Fruit fly (Drosophila melanogaster) whole organism, embryonic: ENCODE data around the gene spas.

Experiments
- Adf1 ChIP-seq: fragments of 200-800 bp; sonication (Bioruptor generic); IDR thresholded peaks from 2 replicates; pipeline ENCODE4 v1.3.6; 2022; ENCODE audit warnings: missing biosample characterization, missing genetic modification characterization
- CG10321 ChIP-seq: fragments of 200-800 bp; sonication (Bioruptor generic); IDR thresholded peaks from 2 replicates; pipeline ENCODE4 v1.3.6; 2022; ENCODE audit warnings: missing biosample characterization, missing genetic modification characterization
- CG10959 ChIP-seq: fragments of 200-800 bp; sonication (Bioruptor generic); IDR thresholded peaks from 2 replicates; pipeline ENCODE4 v1.3.6; 2022; ENCODE audit warnings: missing biosample characterization, missing genetic modification characterization
- CG12219 ChIP-seq: fragments of 200-800 bp; sonication (Bioruptor generic); optimal IDR thresholded peaks from 3 replicates; lab custom pipeline; 2018; ENCODE audit warnings: missing biosample characterization, mild to moderate bottlenecking, missing genetic modification characterization
- CG12391 ChIP-seq: fragments of 200-800 bp; sonication (Bioruptor generic); optimal IDR thresholded peaks from 3 replicates; lab custom pipeline; 2018; ENCODE audit warnings: missing biosample characterization, mild to moderate bottlenecking, missing genetic modification characterization, moderate library complexity
- CG1792 ChIP-seq: fragments of 200-800 bp; sonication (Bioruptor generic); optimal IDR thresholded peaks from 2 replicates; lab custom pipeline; 2016; ENCODE audit warnings: missing biosample characterization, missing genetic modification characterization
- CG18262 ChIP-seq: fragments of 200-800 bp; optimal IDR thresholded peaks from 3 replicates; lab custom pipeline; 2019; ENCODE audit warnings: missing biosample characterization, mild to moderate bottlenecking, missing genetic modification characterization, moderate library complexity
- CG2129 ChIP-seq: fragments of 200-800 bp; sonication (Bioruptor generic); IDR thresholded peaks from 2 replicates; pipeline ENCODE4 v1.3.6; 2022; ENCODE audit warnings: missing biosample characterization, missing genetic modification characterization; ENCODE audit not compliant: partially characterized antibody
- CG2678 ChIP-seq: fragments of 200-800 bp; sonication (Bioruptor generic); optimal IDR thresholded peaks from 3 replicates; lab custom pipeline; 2019; ENCODE audit warnings: missing biosample characterization, mild to moderate bottlenecking, missing genetic modification characterization, moderate library complexity
- CG2712 ChIP-seq: fragments of 200-800 bp; optimal IDR thresholded peaks from 3 replicates; lab custom pipeline; 2019; ENCODE audit warnings: missing biosample characterization, mild to moderate bottlenecking, missing genetic modification characterization, moderate library complexity
- CG31224 ChIP-seq: fragments of 200-800 bp; sonication (Bioruptor generic); IDR thresholded peaks from 2 replicates; pipeline ENCODE4 v1.3.6; 2022; ENCODE audit warnings: missing biosample characterization, missing genetic modification characterization
- CG4328 ChIP-seq: fragments of 200-800 bp; sonication (Bioruptor generic); optimal IDR thresholded peaks from 3 replicates; lab custom pipeline; 2017; ENCODE audit warnings: missing biosample characterization, missing genetic modification reagents, missing genetic modification characterization
- CG7556 ChIP-seq: fragments of 200-800 bp; sonication (Bioruptor generic); optimal IDR thresholded peaks from 2 replicates; lab custom pipeline; 2017; ENCODE audit warnings: missing biosample characterization, mild to moderate bottlenecking, missing genetic modification characterization
- CG7745 ChIP-seq: fragments of 200-800 bp; sonication (Bioruptor generic); optimal IDR thresholded peaks from 2 replicates; lab custom pipeline; 2018; ENCODE audit warnings: missing biosample characterization, mild to moderate bottlenecking, missing genetic modification characterization, moderate library complexity
- CG8359 ChIP-seq: fragments of 200-800 bp; sonication (Bioruptor generic); optimal IDR thresholded peaks from 2 replicates; lab custom pipeline; 2017; ENCODE audit warnings: missing biosample characterization, mild to moderate bottlenecking, missing genetic modification characterization, borderline replicate concordance
- Dad ChIP-seq: fragments of 200-800 bp; sonication (Bioruptor generic); optimal IDR thresholded peaks from 3 replicates; lab custom pipeline; 2016; ENCODE audit warnings: missing biosample characterization, missing genetic modification characterization
- Dbx ChIP-seq: fragments of 200-800 bp; sonication (Bioruptor generic); IDR thresholded peaks from 3 replicates; pipeline ENCODE4 v1.3.6; 2022; ENCODE audit warnings: missing biosample characterization, missing genetic modification characterization
- Doc3 ChIP-seq: fragments of 200-800 bp; sonication (Bioruptor generic); IDR thresholded peaks from 3 replicates; pipeline ENCODE4 v1.3.6; 2022; ENCODE audit warnings: missing biosample characterization, missing genetic modification characterization; ENCODE audit not compliant: partially characterized antibody
- E2f1 ChIP-seq: fragments of 200-800 bp; sonication (Bioruptor generic); IDR thresholded peaks from 2 replicates; pipeline ENCODE4 v1.3.6; 2022; ENCODE audit warnings: missing biosample characterization, missing genetic modification characterization
- HLH54F ChIP-seq: fragments of 200-800 bp; sonication (Bioruptor generic); optimal IDR thresholded peaks from 3 replicates; lab custom pipeline; 2016; ENCODE audit warnings: missing biosample characterization, missing genetic modification characterization
- HmgZ ChIP-seq: fragments of 200-800 bp; sonication (Bioruptor generic); optimal IDR thresholded peaks from 2 replicates; lab custom pipeline; 2018; ENCODE audit warnings: missing biosample characterization, mild to moderate bottlenecking, missing genetic modification characterization
- Hmx ChIP-seq: fragments of 200-800 bp; sonication (Bioruptor generic); optimal IDR thresholded peaks from 2 replicates; lab custom pipeline; 2016; ENCODE audit warnings: missing biosample characterization, missing genetic modification characterization
- Hr78 ChIP-seq, 2 experiments: fragments of 200-800 bp in 1 of 2; fragments of >200 bp in 1 of 2; sonication (Bioruptor generic) in 1 of 2; optimal IDR thresholded peaks; 2 replicates each; lab custom pipeline; 2017 to 2019; ENCODE audit warnings: missing biosample characterization in 2 of 2, missing genetic modification characterization in 2 of 2, mild to moderate bottlenecking in 1 of 2, moderate library complexity in 1 of 2
- Mad ChIP-seq: fragments of 200-800 bp; sonication (Bioruptor generic); optimal IDR thresholded peaks from 2 replicates; lab custom pipeline; 2016; ENCODE audit warnings: missing biosample characterization, missing genetic modification characterization
- Mes4 ChIP-seq: fragments of 200-800 bp; sonication (Bioruptor generic); optimal IDR thresholded peaks from 2 replicates; lab custom pipeline; 2016; ENCODE audit warnings: missing biosample characterization, missing genetic modification characterization
- Trl ChIP-seq, 3 experiments: fragments of >200 bp in 2 of 3; fragments of 200-800 bp in 1 of 3; sonication (Bioruptor generic) in 1 of 3; optimal IDR thresholded peaks; 2 replicates in 1 of 3; 3 replicates in 2 of 3; lab custom pipeline; 2016 to 2017; ENCODE audit warnings: missing biosample characterization in 1 of 3, missing genetic modification characterization in 1 of 3
- Vsx1 ChIP-seq: fragments of 200-800 bp; sonication (Bioruptor generic); optimal IDR thresholded peaks from 2 replicates; lab custom pipeline; 2017; ENCODE audit warnings: missing biosample characterization, mild to moderate bottlenecking, missing genetic modification characterization, missing genetic modification reagents
- bbx ChIP-seq: fragments of 200-800 bp; sonication (Bioruptor generic); IDR thresholded peaks from 2 replicates; pipeline ENCODE4 v1.3.6; 2022; ENCODE audit warnings: missing biosample characterization, missing genetic modification characterization; ENCODE audit not compliant: partially characterized antibody
- bcd ChIP-seq: fragments of 200-800 bp; sonication (Bioruptor generic); optimal IDR thresholded peaks from 2 replicates; lab custom pipeline; 2017; ENCODE audit warnings: missing biosample characterization, mild to moderate bottlenecking, missing genetic modification characterization
- cg ChIP-seq: fragments of 200-800 bp; sonication (Bioruptor generic); optimal IDR thresholded peaks from 3 replicates; lab custom pipeline; 2019; ENCODE audit warnings: missing biosample characterization, mild to moderate bottlenecking, missing genetic modification characterization, moderate library complexity
- chif ChIP-seq, 2 experiments: fragments of 200-800 bp; sonication (Bioruptor generic); optimal IDR thresholded peaks; 3 replicates each; lab custom pipeline; 2016; ENCODE audit warnings: missing biosample characterization in 2 of 2, missing genetic modification characterization in 2 of 2
- chm ChIP-seq: fragments of 200-800 bp; sonication (Bioruptor generic); IDR thresholded peaks from 2 replicates; pipeline ENCODE4 v1.3.6; 2022; ENCODE audit warnings: missing biosample characterization, missing genetic modification characterization
- ci ChIP-seq: fragments of 200-800 bp; sonication (Bioruptor generic); IDR thresholded peaks from 3 replicates; pipeline ENCODE4 v1.3.6; 2022; ENCODE audit warnings: missing biosample characterization, missing genetic modification characterization
- disco-r ChIP-seq: fragments of 200-800 bp; sonication (Bioruptor generic); optimal IDR thresholded peaks from 2 replicates; lab custom pipeline; 2016; ENCODE audit warnings: missing biosample characterization, missing genetic modification characterization
- dysf ChIP-seq: fragments of 200-800 bp; sonication (Bioruptor generic); IDR thresholded peaks from 3 replicates; pipeline ENCODE4 v1.3.6; 2022; ENCODE audit warnings: missing biosample characterization, missing genetic modification characterization
- eyg ChIP-seq: fragments of 200-800 bp; sonication (Bioruptor generic); optimal IDR thresholded peaks from 3 replicates; lab custom pipeline; 2016; ENCODE audit warnings: missing biosample characterization, missing genetic modification characterization
- fd96Cb ChIP-seq: fragments of 200-800 bp; sonication (Bioruptor generic); optimal IDR thresholded peaks from 2 replicates; lab custom pipeline; 2018; ENCODE audit warnings: missing biosample characterization, mild to moderate bottlenecking, missing genetic modification characterization, moderate library complexity
- gro ChIP-seq: fragments of 200-800 bp; sonication (Bioruptor generic); optimal IDR thresholded peaks from 2 replicates; lab custom pipeline; 2016; ENCODE audit warnings: missing biosample characterization, missing genetic modification characterization
- ham ChIP-seq: fragments of 200-800 bp; sonication (Bioruptor generic); IDR thresholded peaks from 2 replicates; pipeline ENCODE4 v1.3.6; 2022; ENCODE audit warnings: missing biosample characterization, missing genetic modification characterization
- hkb ChIP-seq, 2 experiments: fragments of 200-800 bp in 1 of 2; fragments of >200 bp in 1 of 2; sonication (Bioruptor generic) in 1 of 2; IDR thresholded peaks in 1 of 2; optimal IDR thresholded peaks in 1 of 2; 2 replicates each; pipeline versions ENCODE4 v1.3.6 to Lab custom; 2017 to 2022; ENCODE audit warnings: missing biosample characterization in 1 of 2, missing genetic modification characterization in 1 of 2
- ind ChIP-seq: fragments of 200-800 bp; sonication (Bioruptor generic); optimal IDR thresholded peaks from 3 replicates; lab custom pipeline; 2016; ENCODE audit warnings: missing biosample characterization, missing genetic modification characterization
- insv ChIP-seq, 2 experiments: fragments of 200-800 bp; sonication (Bioruptor generic); optimal IDR thresholded peaks; 3 replicates each; lab custom pipeline; 2016 to 2018; ENCODE audit warnings: missing biosample characterization in 2 of 2, missing genetic modification characterization in 2 of 2
- jing ChIP-seq: fragments of 200-800 bp; sonication (Bioruptor generic); optimal IDR thresholded peaks from 2 replicates; lab custom pipeline; 2018; ENCODE audit warnings: missing biosample characterization, mild to moderate bottlenecking, missing genetic modification characterization
- seq ChIP-seq: fragments of 200-800 bp; sonication (Bioruptor generic); IDR thresholded peaks from 2 replicates; pipeline ENCODE4 v1.3.6; 2022; ENCODE audit warnings: missing biosample characterization, missing genetic modification characterization
- tx ChIP-seq: fragments of 200-800 bp; sonication (Bioruptor generic); optimal IDR thresholded peaks from 2 replicates; lab custom pipeline; 2016; ENCODE audit warnings: missing biosample characterization, missing genetic modification characterization
- vvl ChIP-seq: fragments of 200-800 bp; sonication (Bioruptor generic); IDR thresholded peaks from 2 replicates; pipeline ENCODE4 v1.3.6; 2022; ENCODE audit warnings: missing biosample characterization, missing genetic modification characterization
- zf30C ChIP-seq: fragments of 200-800 bp; sonication (Bioruptor generic); optimal IDR thresholded peaks from 3 replicates; lab custom pipeline; 2018; ENCODE audit warnings: missing biosample characterization, mild to moderate bottlenecking, missing genetic modification characterization
- zfh2 ChIP-seq: fragments of 200-800 bp; sonication (Bioruptor generic); optimal IDR thresholded peaks from 2 replicates; lab custom pipeline; 2016; ENCODE audit warnings: missing biosample characterization, missing genetic modification characterization

Gene spas

DNA sequence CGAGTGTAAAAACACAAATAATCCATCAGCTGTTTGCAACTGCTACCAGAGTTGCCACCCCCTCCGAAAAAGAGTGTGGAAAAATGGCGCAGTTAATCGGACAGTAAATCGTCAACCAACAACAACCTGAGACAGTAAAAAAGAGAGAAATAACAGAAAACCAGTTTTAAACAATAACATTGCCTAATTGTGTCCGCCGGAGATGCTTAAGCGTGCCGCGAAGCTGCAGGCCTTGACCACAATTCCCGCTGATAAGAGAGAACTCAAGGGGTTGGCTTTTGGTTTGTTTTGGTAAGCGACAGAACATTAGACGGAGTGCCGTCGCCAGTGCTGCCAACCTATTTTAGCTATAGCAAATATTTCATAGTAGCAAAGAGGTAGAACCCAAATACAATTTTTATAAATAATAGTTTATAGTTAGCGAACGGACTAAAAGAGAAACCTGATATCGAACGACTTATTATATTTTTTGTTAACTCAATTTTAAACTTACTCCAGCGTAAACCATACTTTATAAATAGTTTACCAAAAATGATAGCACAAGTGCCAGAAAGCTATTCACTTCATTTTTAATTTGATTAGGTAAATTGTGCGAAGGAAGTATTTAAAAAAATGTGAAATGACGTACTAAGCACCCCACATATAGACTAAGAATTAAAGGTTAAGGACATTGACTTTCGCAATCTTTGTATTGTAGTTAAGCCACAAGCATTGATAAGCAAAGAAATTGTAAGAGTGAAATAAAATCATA, 12.8 kb downstream of the spas start, which contains the start of the genes Atg6 and Pisd (continued):
- TF ChIP-seq zf30C (GFP tag; lab: Kevin White, UChicago) (no peak), E2f1 (GFP tag; lab: Robert Waterston, UW) (no peak), CG7556 (GFP tag; lab: Kevin White, UChicago) (no peak), Doc3 (GFP tag; lab: Robert Waterston, UW) (no peak), ci (GFP tag; lab: Robert Waterston, UW) (no peak), CG10959 (GFP tag; lab: Robert Waterston, UW) (no peak), jing (GFP tag; lab: Kevin White, UChicago) (no peak), Mad (no peak), fd96Cb (tag; lab: Kevin White, UChicago) (no peak), zfh2 (GFP tag; lab: Kevin White, UChicago) (peak; percentile 48), dysf (GFP tag; lab: Robert Waterston, UW) (no peak), Hr78 (GFP tag; optimal IDR thresholded peaks at IDR 0.05; lab: Kevin White, UChicago) (no peak), Dad (GFP tag; lab: Kevin White, UChicago) (no peak), CG8359 (GFP tag; lab: Kevin White, UChicago) (no peak), disco-r (GFP tag; lab: Kevin White, UChicago) (no peak), CG2129 (GFP tag; lab: Robert Waterston, UW) (peak; percentile 20; the same call in 1 of the 2 replicates), eyg (GFP tag; lab: Kevin White, UChicago) (peak; percentile 16), CG2678 (tag; lab: Kevin White, UChicago) (peak; percentile 37), CG12219 (GFP tag; lab: Kevin White, UChicago) (peak; percentile 19), CG4328 (GFP tag; lab: Kevin White, UChicago) (no peak), CG18262 (tag; lab: Kevin White, UChicago) (no peak), CG2712 (tag; lab: Kevin White, UChicago) (peak; percentile 47), CG10321 (GFP tag; lab: Robert Waterston, UW) (no peak), hkb (optimal IDR thresholded peaks at IDR 0.05; lab: Kevin White, UChicago) (no peak), hkb (GFP tag; IDR thresholded peaks at IDR 0.05; lab: Robert Waterston, UW) (peak; percentile 32; the same call in 1 of the 2 replicates), seq (GFP tag; lab: Robert Waterston, UW) (no peak), CG7745 (tag; lab: Kevin White, UChicago) (no peak), cg (GFP tag; lab: Kevin White, UChicago) (peak; percentile 2), CG31224 (GFP tag; lab: Robert Waterston, UW) (0 out of 2 replicates have a peak, but pooled peaks have one; percentile 15), CG1792 (GFP tag; lab: Kevin White, UChicago) (no peak), Dbx (GFP tag; lab: Robert Waterston, UW) (0 out of 3 replicates have a peak, but pooled peaks have one; percentile 14), gro (peak; percentile 73), ham (no peak), ind (peak; percentile 26), Hmx (no peak), insv (GFP tag; optimal IDR thresholded peaks at IDR 0.05; lab: Kevin White, UChicago) (peak in 1 of 2 experiments; percentile 9), vvl (GFP tag; lab: Robert Waterston, UW) (peak; percentile 66; the same call in 1 of the 2 replicates), Vsx1 (GFP tag; lab: Kevin White, UChicago) (no peak), bbx (GFP tag; lab: Robert Waterston, UW) (0 out of 2 replicates have a peak, but pooled peaks have one; percentile 37), chif (GFP tag; optimal IDR thresholded peaks at IDR 0.05; lab: Kevin White, UChicago) (no peak), chm (GFP tag; lab: Robert Waterston, UW) (peak; percentile 67; the same call in 1 of the 2 replicates), CG12391 (no peak), HmgZ (peak; percentile 62), Mes4 (no peak), Trl (optimal IDR thresholded peaks at IDR 0.05; lab: Kevin White, UChicago) (peak in 1 of 2 experiments; percentile 7), Trl (GFP tag; optimal IDR thresholded peaks at IDR 0.05; lab: Kevin White, UChicago) (peak; percentile 1), Adf1 (peak; percentile 52; the same call in 1 of the 2 replicates), bcd (GFP tag; lab: Kevin White, UChicago) (peak; percentile 5), HLH54F (GFP tag; lab: Kevin White, UChicago) (peak; percentile 27), tx (GFP tag; lab: Kevin White, UChicago) (no peak)
